Fruit fly (Drosophila melanogaster) whole organism, pupa: Measurements from ENCODE around the gene Flacc.

Experiments
- CG12605 ChIP-seq: fragments of 200-800 bp; sonication (Bioruptor generic); IDR thresholded peaks from 2 replicates; pipeline ENCODE4 v1.3.6; 2022; ENCODE audit warnings: missing biosample characterization, missing genetic modification characterization
- CG13204 ChIP-seq: fragments of 200-800 bp; sonication (Bioruptor generic); optimal IDR thresholded peaks from 2 replicates; lab custom pipeline; 2018; ENCODE audit warnings: missing biosample characterization, mild to moderate bottlenecking, missing genetic modification characterization, moderate library complexity
- CG15710 ChIP-seq: fragments of 200-800 bp; sonication (Bioruptor generic); optimal IDR thresholded peaks from 2 replicates; lab custom pipeline; 2018; ENCODE audit warnings: missing biosample characterization, mild to moderate bottlenecking, missing genetic modification characterization, moderate library complexity
- CG17806 ChIP-seq: fragments of 200-800 bp; sonication (Bioruptor generic); optimal IDR thresholded peaks from 2 replicates; lab custom pipeline; 2018; ENCODE audit warnings: missing biosample characterization, mild to moderate bottlenecking, missing genetic modification characterization, moderate library complexity
- CG32121 ChIP-seq: fragments of 200-800 bp; sonication (Bioruptor generic); IDR thresholded peaks from 2 replicates; pipeline ENCODE4 v1.3.6; 2022; ENCODE audit warnings: missing biosample characterization, missing genetic modification characterization
- CG34367 ChIP-seq: fragments of 200-800 bp; sonication (Bioruptor generic); optimal IDR thresholded peaks from 2 replicates; lab custom pipeline; 2018; ENCODE audit warnings: missing biosample characterization, mild to moderate bottlenecking, missing genetic modification characterization
- CG4496 ChIP-seq: fragments of 200-800 bp; sonication (Bioruptor generic); IDR thresholded peaks from 3 replicates; pipeline ENCODE4 v1.3.6; 2022; ENCODE audit warnings: missing biosample characterization, missing genetic modification characterization
- CG8301 ChIP-seq: fragments of 200-800 bp; sonication (Bioruptor generic); optimal IDR thresholded peaks from 2 replicates; lab custom pipeline; 2018; ENCODE audit warnings: missing biosample characterization, mild to moderate bottlenecking, missing genetic modification characterization
- CG9948 ChIP-seq: fragments of 200-800 bp; sonication (Bioruptor generic); optimal IDR thresholded peaks from 2 replicates; lab custom pipeline; 2018; ENCODE audit warnings: missing biosample characterization, mild to moderate bottlenecking, missing genetic modification characterization, moderate library complexity
- EcR ChIP-seq: fragments of 200-800 bp; sonication (Bioruptor generic); optimal IDR thresholded peaks from 3 replicates; lab custom pipeline; 2019; ENCODE audit warnings: missing biosample characterization, missing genetic modification characterization, mild to moderate bottlenecking, moderate library complexity, missing genetic modification reagents
- Ets98B ChIP-seq: fragments of 200-800 bp; sonication (Bioruptor generic); IDR thresholded peaks from 2 replicates; pipeline ENCODE4 v1.3.6; 2022; ENCODE audit warnings: missing biosample characterization, missing genetic modification characterization
- Pif1A ChIP-seq: fragments of 200-800 bp; sonication (Bioruptor generic); optimal IDR thresholded peaks from 3 replicates; lab custom pipeline; 2016; ENCODE audit warnings: missing biosample characterization, missing genetic modification characterization
- Snoo ChIP-seq: fragments of 200-800 bp; sonication (Bioruptor generic); optimal IDR thresholded peaks from 3 replicates; lab custom pipeline; 2017; ENCODE audit warnings: missing biosample characterization, mild to moderate bottlenecking, missing genetic modification characterization, inconsistent platforms
- rn ChIP-seq: fragments of 200-800 bp; sonication (Bioruptor generic); IDR thresholded peaks from 2 replicates; pipeline ENCODE4 v1.3.6; 2022; ENCODE audit warnings: missing biosample characterization, missing genetic modification characterization

- TF ChIP-seq CG15710 (tag; lab: Kevin White, UChicago): no peak
- TF ChIP-seq Ets98B (GFP tag; lab: Robert Waterston, UW): no peak
- no peak for TF ChIP-seq CG34367 (tag; lab: Kevin White, UChicago)
- no peak for TF ChIP-seq CG4496
- no peak for TF ChIP-seq Pif1A (GFP tag; lab: Kevin White, UChicago)
- no peak for TF ChIP-seq CG9948 (tag; lab: Kevin White, UChicago)
- no peak for TF ChIP-seq CG17806 (tag; lab: Kevin White, UChicago)
- peak; percentile 80 for TF ChIP-seq EcR (GFP tag; lab: Kevin White, UChicago)
- TF ChIP-seq CG8301 (tag; lab: Kevin White, UChicago): no peak
- TF ChIP-seq rn (GFP tag; lab: Robert Waterston, UW): no peak
- no peak for TF ChIP-seq Snoo (tag; lab: Kevin White, UChicago)
- TF ChIP-seq CG32121 (GFP tag; lab: Robert Waterston, UW): no peak
- TF ChIP-seq CG12605: no peak
- no peak for TF ChIP-seq CG13204 (GFP tag; lab: Kevin White, UChicago)
Observed at dm6 chrX:18868142-18868541, 25.3 kb downstream of the Flacc start.
